Fruit fly (Drosophila melanogaster): ENCODE measurements around the gene Pus1.

- TF ChIP-seq CG14711 (tag; optimal IDR thresholded peaks at IDR 0.05), result peak; percentile 84
- peak; percentile 91 for TF ChIP-seq CG33017 (tag; optimal IDR thresholded peaks at IDR 0.05)
- peak; percentile 42 for TF ChIP-seq tj (GFP tag; optimal IDR thresholded peaks at IDR 0.05)
- TF ChIP-seq kay (GFP tag; ENCODE audit: borderline replicate concordance), result peak; percentile 77
- TF ChIP-seq Mnt (GFP tag; optimal IDR thresholded peaks at IDR 0.05), result no peak
- TF ChIP-seq cic (GFP tag; optimal IDR thresholded peaks at IDR 0.05), result peak; percentile 90
- peak; percentile 25 for TF ChIP-seq ovo (GFP tag; optimal IDR thresholded peaks at IDR 0.05)
- peak; percentile 55 for TF ChIP-seq toe (GFP tag; optimal IDR thresholded peaks at IDR 0.05)
- peak; percentile 88 for TF ChIP-seq CG5204 (GFP tag; optimal IDR thresholded peaks at IDR 0.05)
- peak; percentile 62 for TF ChIP-seq pad (GFP tag; optimal IDR thresholded peaks at IDR 0.05)
- TF ChIP-seq bab1 (GFP tag; optimal IDR thresholded peaks at IDR 0.05), result no peak
Measured at dm6 chr3R:20556281-20557113, 36.0 kb downstream of the Pus1 start.
